Worm (Caenorhabditis elegans): ENCODE data around the gene erp-44.2.

Gene erp-44.2

ce11 chrIV:7785506-7786065, 48.9 kb downstream of the erp-44.2 start, which contains the start of gene tag-322 (continued):
- TF ChIP-seq F55B11.4 (tag; optimal IDR thresholded peaks at IDR 0.05; ENCODE audit: borderline replicate concordance, insufficient read depth), result no peak
- no peak for TF ChIP-seq Y67H2A.10 (GFP tag; conservative IDR thresholded peaks at IDR 0.05)
- TF ChIP-seq gei-17 (GFP tag; optimal IDR thresholded peaks at IDR 0.05), result no peak
- TF ChIP-seq efl-1 (GFP tag; optimal IDR thresholded peaks at IDR 0.05), result no peak
- peak; percentile 58 for TF ChIP-seq snpc-1.3 (tag; optimal IDR thresholded peaks at IDR 0.05; ENCODE audit: insufficient read depth)
- peak; percentile 1 for TF ChIP-seq ceh-27 (GFP tag; optimal IDR thresholded peaks at IDR 0.05)
- TF ChIP-seq zim-3 (tag; optimal IDR thresholded peaks at IDR 0.05), result no peak
- no peak for TF ChIP-seq somi-1 (GFP tag; optimal IDR thresholded peaks at IDR 0.05)
- no peak for TF ChIP-seq mel-28 (tag; optimal IDR thresholded peaks at IDR 0.05; ENCODE audit: borderline replicate concordance)
- TF ChIP-seq egl-44 (GFP tag; IDR thresholded peaks at IDR 0.05), result no peak
- TF ChIP-seq attf-3 (GFP tag; conservative IDR thresholded peaks at IDR 0.05), result no peak
- peak; percentile 16 for TF ChIP-seq tbp1 (GFP tag; optimal IDR thresholded peaks at IDR 0.05)
- no peak for TF ChIP-seq lag-1 (GFP tag; IDR thresholded peaks at IDR 0.05)
- no peak for TF ChIP-seq ceh-79 (tag; optimal IDR thresholded peaks at IDR 0.05)
- TF ChIP-seq zfh-2 (GFP tag; conservative IDR thresholded peaks at IDR 0.05), result no peak
- peak; percentile 19 for TF ChIP-seq lsl-1 (GFP tag; optimal IDR thresholded peaks at IDR 0.05)
- no peak for TF ChIP-seq ztf-26 (tag; optimal IDR thresholded peaks at IDR 0.05)
- no peak for TF ChIP-seq ama-1 (optimal IDR thresholded peaks at IDR 0.05)
- TF ChIP-seq ama-1 (GFP tag; optimal IDR thresholded peaks at IDR 0.05), result no peak
- peak; percentile 35 for TF ChIP-seq ZK185.1 (tag; optimal IDR thresholded peaks at IDR 0.05; ENCODE audit: poor library complexity, severe bottlenecking)
- peak; percentile 39 for TF ChIP-seq F49E8.2 (tag; optimal IDR thresholded peaks at IDR 0.05; ENCODE audit: insufficient read depth)
- TF ChIP-seq ztf-6 (GFP tag; IDR thresholded peaks at IDR 0.05), result no peak
- no peak for TF ChIP-seq K12H6.12 (tag; optimal IDR thresholded peaks at IDR 0.05)
- no peak for TF ChIP-seq snpc-4 (GFP tag; optimal IDR thresholded peaks at IDR 0.05)
- TF ChIP-seq snpc-4 (tag; optimal IDR thresholded peaks at IDR 0.05), result peak in 2 of 4 experiments; percentile 19 to 42
- TF ChIP-seq lin-40 (tag; optimal IDR thresholded peaks at IDR 0.05), result peak; percentile 41
- peak; percentile 59 for TF ChIP-seq madf-6 (GFP tag; IDR thresholded peaks at IDR 0.05)
- no peak for TF ChIP-seq F10E7.11 (tag; optimal IDR thresholded peaks at IDR 0.05)
- no peak for TF ChIP-seq ets-4 (GFP tag; optimal IDR thresholded peaks at IDR 0.05)
- TF ChIP-seq atf-7 (tag; optimal IDR thresholded peaks at IDR 0.05), result no peak
- TF ChIP-seq ekl-4 (GFP tag; IDR thresholded peaks at IDR 0.05), result peak; percentile 50; the same call in 1 of the 2 replicates
- TF ChIP-seq egrh-3 (GFP tag; IDR thresholded peaks at IDR 0.05), result no peak
- no peak for TF ChIP-seq repo-1 (tag; optimal IDR thresholded peaks at IDR 0.05)
- no peak for TF ChIP-seq sdz-38 (tag; optimal IDR thresholded peaks at IDR 0.05)
- TF ChIP-seq ceh-100 (GFP tag; IDR thresholded peaks at IDR 0.05), result 0 out of 2 replicates have a peak, but pooled peaks have one; percentile 24
- no peak for TF ChIP-seq dpff-1 (tag; optimal IDR thresholded peaks at IDR 0.05)
- no peak for TF ChIP-seq sptf-2 (GFP tag; optimal IDR thresholded peaks at IDR 0.05)
- TF ChIP-seq die-1 (tag; optimal IDR thresholded peaks at IDR 0.05), result no peak
- no peak for TF ChIP-seq ztf-25 (GFP tag; IDR thresholded peaks at IDR 0.05)
- peak in 1 of 3 experiments; percentile 62 for TF ChIP-seq lin-35 (GFP tag; optimal IDR thresholded peaks at IDR 0.05)
- TF ChIP-seq ztf-18 (tag; optimal IDR thresholded peaks at IDR 0.05), result no peak
- no peak for TF ChIP-seq rpc-1 (optimal IDR thresholded peaks at IDR 0.05)
- no peak for TF ChIP-seq rpc-1 (tag; optimal IDR thresholded peaks at IDR 0.05)
- TF ChIP-seq Y79H2A.3 (GFP tag; conservative IDR thresholded peaks at IDR 0.05), result no peak
- TF ChIP-seq ceh-40 (GFP tag; IDR thresholded peaks at IDR 0.05), result no peak
- no peak for TF ChIP-seq sea-2 (GFP tag; IDR thresholded peaks at IDR 0.05)
- TF ChIP-seq B0336.3 (GFP tag; IDR thresholded peaks at IDR 0.05), result 0 out of 2 replicates have a peak, but pooled peaks have one; percentile 39
- TF ChIP-seq unc-62 (GFP tag; optimal IDR thresholded peaks at IDR 0.05), result no peak

Measured in whole organism, young adult.